Worm (Caenorhabditis elegans): ENCODE measurements around the gene irld-25.

- TF ChIP-seq unc-62 (GFP tag; optimal IDR thresholded peaks at IDR 0.05): no peak
- no peak for TF ChIP-seq lin-13 (GFP tag; optimal IDR thresholded peaks at IDR 0.05)
- no peak for TF ChIP-seq nhr-12 (tag; optimal IDR thresholded peaks at IDR 0.05)
- peak; percentile 75 for TF ChIP-seq ama-1 (optimal IDR thresholded peaks at IDR 0.05)
- no peak for TF ChIP-seq elt-3 (tag; optimal IDR thresholded peaks at IDR 0.05)
- no peak for TF ChIP-seq skn-1 (tag; optimal IDR thresholded peaks at IDR 0.05)
- TF ChIP-seq nhr-237 (tag; optimal IDR thresholded peaks at IDR 0.05): no peak
- no peak for TF ChIP-seq ztf-11 (tag; optimal IDR thresholded peaks at IDR 0.05)
- TF ChIP-seq F13H6.1 (tag; optimal IDR thresholded peaks at IDR 0.05): no peak
- TF ChIP-seq lin-39 (tag; optimal IDR thresholded peaks at IDR 0.05): no peak
- no peak for TF ChIP-seq nhr-10 (tag; optimal IDR thresholded peaks at IDR 0.05)
- no peak for TF ChIP-seq ztf-4 (tag; optimal IDR thresholded peaks at IDR 0.05)
Measured at ce11 chrV:15186259-15186927, 35.0 kb upstream of the irld-25 start, which contains the start of gene Y75B12B.3.
